Fruit fly (Drosophila melanogaster): Measurements from ENCODE around the gene Obp85a.

DNA sequence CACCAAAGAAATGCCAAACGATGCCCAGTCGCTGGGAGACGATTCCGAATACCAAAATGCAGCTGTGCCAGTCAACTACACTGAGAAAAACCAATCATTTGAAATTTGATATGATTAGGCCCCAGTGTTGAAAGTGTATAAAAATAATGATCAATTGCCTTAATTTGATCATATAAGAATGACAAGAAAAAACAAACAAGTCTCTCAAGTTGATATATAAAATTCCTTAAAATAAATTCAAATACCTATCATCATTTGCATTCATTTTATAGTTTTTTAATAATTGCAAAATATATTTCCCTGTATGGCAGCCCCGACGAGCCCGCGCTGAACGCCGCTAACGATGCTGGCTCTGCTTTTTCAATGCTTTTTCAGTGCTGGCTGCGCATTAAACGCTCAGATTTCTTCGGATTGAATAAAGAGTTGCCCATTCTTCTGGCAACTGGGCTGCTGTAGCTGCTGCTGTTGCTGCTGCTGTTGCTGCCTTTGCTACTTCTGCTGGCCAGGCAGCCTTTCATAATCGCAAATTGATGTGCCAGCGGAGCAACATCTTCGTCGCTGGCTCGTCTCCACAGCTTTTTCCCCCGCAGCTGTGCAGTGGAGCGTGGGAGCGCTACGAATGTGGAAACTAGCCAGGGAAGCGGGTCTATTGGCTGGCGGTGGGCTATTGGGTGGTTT is 49.5 kb upstream of the Obp85a start:
- TF ChIP-seq kay (GFP tag; ENCODE audit: borderline replicate concordance), result no peak
- no peak for TF ChIP-seq CG7045 (GFP tag; optimal IDR thresholded peaks at IDR 0.05)
- no peak for TF ChIP-seq Hr96 (GFP tag; optimal IDR thresholded peaks at IDR 0.05)
- TF ChIP-seq Mnt (GFP tag; optimal IDR thresholded peaks at IDR 0.05), result no peak
- TF ChIP-seq pad (GFP tag; optimal IDR thresholded peaks at IDR 0.05), result no peak

All from whole organism, adult.